Fruit fly (Drosophila melanogaster) whole organism, adult: ENCODE results near the gene gfzf.

Source experiments
- CG11617 ChIP-seq: fragments of 200-800 bp; sonication (Bioruptor generic); optimal IDR thresholded peaks from 2 replicates; lab custom pipeline; 2017; ENCODE audit warnings: mild to moderate bottlenecking, missing biosample characterization, missing genetic modification reagents, missing genetic modification characterization
- CG12768 ChIP-seq: fragments of 200-800 bp; sonication (Bioruptor generic); optimal IDR thresholded peaks from 2 replicates; lab custom pipeline; 2017; ENCODE audit warnings: missing biosample characterization, missing genetic modification characterization, mild to moderate bottlenecking, moderate library complexity, missing genetic modification reagents
- CG14711 ChIP-seq: fragments of 200-800 bp; sonication (Bioruptor generic); optimal IDR thresholded peaks from 2 replicates; lab custom pipeline; 2018; ENCODE audit warnings: missing biosample characterization, mild to moderate bottlenecking, missing genetic modification characterization, moderate library complexity
- CG33017 ChIP-seq: fragments of 200-800 bp; sonication (Bioruptor generic); optimal IDR thresholded peaks from 2 replicates; lab custom pipeline; 2018; ENCODE audit warnings: missing biosample characterization, mild to moderate bottlenecking, missing genetic modification characterization, moderate library complexity
- CG5204 ChIP-seq: fragments of 200-800 bp; sonication (Bioruptor generic); optimal IDR thresholded peaks from 2 replicates; lab custom pipeline; 2016; ENCODE audit warnings: missing biosample characterization, missing genetic modification characterization
- CG7045 ChIP-seq: fragments of 200-800 bp; sonication (Bioruptor generic); optimal IDR thresholded peaks from 2 replicates; lab custom pipeline; 2017; ENCODE audit warnings: missing biosample characterization, mild to moderate bottlenecking, missing genetic modification characterization
- CG7101 ChIP-seq: fragments of 200-800 bp; sonication (Bioruptor generic); optimal IDR thresholded peaks from 2 replicates; lab custom pipeline; 2018; ENCODE audit warnings: missing biosample characterization, mild to moderate bottlenecking, missing genetic modification characterization, moderate library complexity
- Mnt ChIP-seq: fragments of 200-800 bp; sonication (Bioruptor generic); optimal IDR thresholded peaks from 2 replicates; lab custom pipeline; 2016; ENCODE audit warnings: missing biosample characterization, mild to moderate bottlenecking, missing genetic modification characterization
- bab1 ChIP-seq: fragments of 200-800 bp; sonication (Bioruptor generic); optimal IDR thresholded peaks from 3 replicates; lab custom pipeline; 2019; ENCODE audit warnings: missing biosample characterization, mild to moderate bottlenecking, missing genetic modification characterization, moderate library complexity
- kay ChIP-seq: fragments of 200-800 bp; sonication (Bioruptor generic); peaks from one replicate; lab custom pipeline; 2016; ENCODE audit warnings: missing biosample characterization, missing genetic modification characterization, borderline replicate concordance
- ovo ChIP-seq: fragments of 200-800 bp; sonication (Bioruptor generic); optimal IDR thresholded peaks from 2 replicates; lab custom pipeline; 2016; ENCODE audit warnings: missing biosample characterization, missing genetic modification characterization
- pad ChIP-seq: fragments of 200-800 bp; sonication (Bioruptor generic); optimal IDR thresholded peaks from 3 replicates; lab custom pipeline; 2017; ENCODE audit warnings: missing biosample characterization, missing genetic modification characterization, mild to moderate bottlenecking, moderate library complexity, missing genetic modification reagents
- tj ChIP-seq: fragments of 200-800 bp; sonication (Bioruptor generic); optimal IDR thresholded peaks from 3 replicates; lab custom pipeline; 2017; ENCODE audit warnings: missing biosample characterization, mild to moderate bottlenecking, missing genetic modification characterization, moderate library complexity
- toe ChIP-seq: fragments of 200-800 bp; sonication (Bioruptor generic); optimal IDR thresholded peaks from 2 replicates; lab custom pipeline; 2016; ENCODE audit warnings: missing biosample characterization, missing genetic modification characterization

DNA sequence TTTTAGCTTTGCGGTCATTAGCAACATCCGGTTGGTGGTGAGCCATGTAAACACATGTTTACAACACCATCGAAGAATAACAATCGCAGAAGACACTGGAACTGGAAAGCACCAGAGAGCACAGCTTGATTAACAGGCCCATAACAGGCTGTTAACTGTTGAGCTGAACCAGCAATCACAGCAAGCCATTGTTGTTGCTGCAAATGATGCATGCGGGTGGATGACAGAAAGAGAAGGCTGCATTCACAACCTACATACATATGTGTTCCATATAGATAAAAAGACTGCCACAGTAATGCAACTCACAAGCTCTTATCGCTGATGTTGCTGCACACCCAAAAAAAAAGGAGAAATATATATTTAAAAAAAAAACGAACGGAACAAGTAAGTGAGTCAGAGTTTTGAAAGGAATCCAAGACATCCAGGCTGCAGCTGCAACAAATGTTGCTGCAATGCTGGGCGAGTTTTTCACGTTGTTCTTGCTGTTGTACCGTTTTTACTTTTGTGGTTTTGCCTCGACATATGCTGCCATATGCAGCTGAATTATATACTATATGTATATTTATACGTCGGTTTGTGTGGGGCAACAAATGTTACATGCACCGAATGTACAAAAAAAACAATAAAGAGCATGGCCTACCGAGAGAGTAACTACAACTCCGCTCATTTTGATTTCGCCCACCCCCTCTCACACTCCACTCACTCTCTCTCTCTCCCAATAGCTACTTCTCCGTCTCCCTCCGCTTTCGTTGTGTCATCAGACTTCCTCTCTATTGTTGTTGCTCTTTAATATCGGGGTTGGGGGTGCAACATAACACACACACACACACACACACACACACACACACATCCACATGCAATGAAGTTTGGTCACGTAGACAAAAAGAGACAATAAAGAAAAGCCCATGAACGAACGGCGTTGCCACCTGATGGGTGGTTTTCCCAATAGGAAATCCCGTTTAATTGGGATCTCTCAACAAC is 47.6 kb downstream of the gfzf start:
- TF ChIP-seq CG14711 (no peak), CG12768 (GFP tag; lab: Kevin White, UChicago) (no peak), ovo (GFP tag; lab: Kevin White, UChicago) (no peak), CG7101 (tag; lab: Kevin White, UChicago) (no peak), bab1 (GFP tag; lab: Kevin White, UChicago) (no peak), pad (GFP tag; lab: Kevin White, UChicago) (no peak), Mnt (no peak), tj (GFP tag; lab: Kevin White, UChicago) (peak; percentile 29), kay (GFP tag; lab: Kevin White, UChicago) (no peak), CG11617 (GFP tag; lab: Kevin White, UChicago) (no peak), CG7045 (GFP tag; lab: Kevin White, UChicago) (no peak), toe (GFP tag; lab: Kevin White, UChicago) (no peak), CG5204 (GFP tag; lab: Kevin White, UChicago) (no peak), CG33017 (tag; lab: Kevin White, UChicago) (no peak)
